Fruit fly (Drosophila melanogaster): Measurements from ENCODE around the gene beg.

The beg gene

DNA sequence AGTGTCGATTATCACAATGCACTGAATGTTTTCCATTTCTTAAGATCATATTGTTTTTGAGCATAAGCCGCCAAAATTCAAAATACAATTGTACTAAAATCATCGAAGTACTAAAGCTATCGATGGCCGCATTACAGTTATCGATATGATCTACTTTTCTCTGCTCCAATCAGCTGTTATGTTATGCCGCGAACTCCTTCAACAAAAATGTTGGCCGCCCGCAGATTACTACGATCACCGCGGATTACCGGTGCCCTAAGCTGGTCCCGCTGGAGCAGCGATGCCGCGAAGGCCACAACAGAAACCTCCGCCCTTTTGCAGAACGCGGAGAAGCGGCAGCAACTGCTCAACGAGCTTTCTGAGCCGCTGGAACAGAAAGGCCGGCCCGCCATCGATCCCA lies at the start of gene beg (continued):
- peak; percentile 78 for TF ChIP-seq sna (GFP tag; IDR thresholded peaks at IDR 0.05; ENCODE audit: partially characterized antibody)
- no peak for TF ChIP-seq CG6854 (GFP tag; optimal IDR thresholded peaks at IDR 0.05)
- peak; percentile 36 for TF ChIP-seq MESR4 (GFP tag; optimal IDR thresholded peaks at IDR 0.05)
- peak; percentile 49; the same call in 2 of the 3 replicates for TF ChIP-seq vnd (GFP tag; IDR thresholded peaks at IDR 0.05; ENCODE audit: partially characterized antibody)
- no peak for TF ChIP-seq dmrt99B (tag; optimal IDR thresholded peaks at IDR 0.05)
- TF ChIP-seq Ada2b (GFP tag; IDR thresholded peaks at IDR 0.05): no peak
- no peak for TF ChIP-seq knrl (GFP tag; IDR thresholded peaks at IDR 0.05; ENCODE audit: partially characterized antibody)
- peak; percentile 83; the same call in 2 of the 3 replicates for TF ChIP-seq zen2 (GFP tag; IDR thresholded peaks at IDR 0.05; ENCODE audit: partially characterized antibody)
- peak; percentile 65 for TF ChIP-seq Doc3 (GFP tag; IDR thresholded peaks at IDR 0.05; ENCODE audit: partially characterized antibody)
- peak; percentile 64 for TF ChIP-seq Bgb (GFP tag; IDR thresholded peaks at IDR 0.05; ENCODE audit: partially characterized antibody)
- TF ChIP-seq bbx (GFP tag; IDR thresholded peaks at IDR 0.05; ENCODE audit: partially characterized antibody): peak; percentile 79
- TF ChIP-seq BtbVII (GFP tag; optimal IDR thresholded peaks at IDR 0.05): no peak
- no peak for TF ChIP-seq emc (GFP tag; optimal IDR thresholded peaks at IDR 0.05)
- peak; percentile 37; the same call in 1 of the 2 replicates for TF ChIP-seq CG2129 (GFP tag; IDR thresholded peaks at IDR 0.05; ENCODE audit: partially characterized antibody)
- TF ChIP-seq Dp (GFP tag; optimal IDR thresholded peaks at IDR 0.05): peak; percentile 90
- TF ChIP-seq peb (GFP tag; IDR thresholded peaks at IDR 0.05): no peak
- TF ChIP-seq lbe (GFP tag; optimal IDR thresholded peaks at IDR 0.05): no peak
- TF ChIP-seq pnt (GFP tag; optimal IDR thresholded peaks at IDR 0.05): no peak
- no peak for TF ChIP-seq danr (GFP tag; IDR thresholded peaks at IDR 0.05)
- TF ChIP-seq CG2712 (tag; optimal IDR thresholded peaks at IDR 0.05): no peak
- TF ChIP-seq CG14860 (GFP tag; IDR thresholded peaks at IDR 0.05; ENCODE audit: partially characterized antibody): peak; percentile 52; the same call in 2 of the 3 replicates
- peak; percentile 71 for TF ChIP-seq ato (GFP tag; IDR thresholded peaks at IDR 0.05; ENCODE audit: partially characterized antibody)

DNA sequence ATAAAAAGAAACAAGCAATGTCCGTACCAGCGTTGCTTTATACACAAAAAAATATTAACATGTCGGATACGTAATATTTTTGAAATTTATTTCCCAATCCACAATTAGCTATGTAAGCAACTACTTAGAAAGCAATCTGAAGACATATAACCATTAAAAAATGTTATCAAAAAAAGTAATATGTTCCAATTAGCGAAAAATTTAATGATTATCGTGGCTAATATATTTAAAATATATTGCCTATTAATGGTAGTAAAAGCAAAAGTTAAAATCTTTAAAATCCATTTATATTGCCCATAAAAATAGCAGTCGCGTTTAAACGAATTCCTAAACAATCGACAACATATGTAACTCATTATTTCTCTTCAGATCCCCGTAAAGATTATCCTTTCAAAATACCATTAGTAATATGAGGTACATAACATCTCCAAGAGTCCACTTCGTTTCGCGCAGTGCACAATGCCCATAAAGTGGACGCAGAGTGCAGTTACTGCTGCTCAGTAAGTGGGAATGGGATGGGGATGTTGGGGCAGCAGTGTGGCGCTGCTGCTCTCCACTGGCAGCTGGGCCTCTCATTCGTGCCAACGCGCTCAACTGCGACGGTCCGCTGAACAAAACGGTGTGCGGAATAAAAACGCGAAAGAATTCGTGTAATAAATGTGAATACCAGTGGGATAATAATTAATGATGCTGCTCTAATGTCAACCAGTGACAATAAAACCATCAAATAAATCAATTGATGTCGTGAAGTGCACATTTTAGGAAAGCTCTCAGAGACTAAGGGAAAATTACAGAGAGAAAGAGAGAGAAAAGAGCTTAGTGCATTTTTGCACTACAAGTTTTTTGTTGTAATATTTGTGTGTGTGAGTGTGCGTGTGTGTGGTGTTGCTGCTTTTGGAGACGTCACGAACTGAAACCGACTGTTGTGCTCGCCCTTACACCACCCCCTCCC lies 49.1 kb upstream of the beg start:
- peak; percentile 47 for TF ChIP-seq CG10979 (tag; optimal IDR thresholded peaks at IDR 0.05)
- no peak for TF ChIP-seq CG1832 (GFP tag; optimal IDR thresholded peaks at IDR 0.05)
- no peak for TF ChIP-seq CG14965 (GFP tag; optimal IDR thresholded peaks at IDR 0.05; ENCODE audit: borderline replicate concordance)
- TF ChIP-seq Oli (tag; optimal IDR thresholded peaks at IDR 0.05): peak; percentile 75
- TF ChIP-seq bowl (GFP tag; IDR thresholded peaks at IDR 0.05): peak; percentile 14; the same call in 1 of the 2 replicates
- TF ChIP-seq grn (GFP tag; optimal IDR thresholded peaks at IDR 0.05): no peak
- no peak for TF ChIP-seq CG15479 (GFP tag; optimal IDR thresholded peaks at IDR 0.05)
- TF ChIP-seq phol (tag; optimal IDR thresholded peaks at IDR 0.05): peak; percentile 66
- TF ChIP-seq CG11560 (tag; IDR thresholded peaks at IDR 0.05): no peak
- TF ChIP-seq zfh2 (GFP tag; optimal IDR thresholded peaks at IDR 0.05): peak; percentile 19
- TF ChIP-seq NK7.1 (GFP tag; optimal IDR thresholded peaks at IDR 0.05): no peak
- no peak for TF ChIP-seq CG30431 (GFP tag; optimal IDR thresholded peaks at IDR 0.05)
- no peak for TF ChIP-seq ftz-f1 (GFP tag; optimal IDR thresholded peaks at IDR 0.05)
- TF ChIP-seq Myb (GFP tag; optimal IDR thresholded peaks at IDR 0.05): no peak
- TF ChIP-seq HmgZ (tag; optimal IDR thresholded peaks at IDR 0.05): peak; percentile 7
- no peak for TF ChIP-seq Opbp (GFP tag; IDR thresholded peaks at IDR 0.05; ENCODE audit: partially characterized antibody)
- TF ChIP-seq tgo (GFP tag; IDR thresholded peaks at IDR 0.05): peak; percentile 20; the same call in 2 of the 3 replicates
- TF ChIP-seq esg (GFP tag; conservative IDR thresholded peaks at IDR 0.05): 0 out of 2 replicates have a peak, but pooled peaks have one; percentile 15
- TF ChIP-seq Camta (GFP tag; optimal IDR thresholded peaks at IDR 0.05): peak; percentile 31
- TF ChIP-seq sug (tag; optimal IDR thresholded peaks at IDR 0.05): peak; percentile 15
- no peak for TF ChIP-seq mld (GFP tag; IDR thresholded peaks at IDR 0.05; ENCODE audit: partially characterized antibody)
- TF ChIP-seq sens (GFP tag): peak; percentile 90
- TF ChIP-seq dpn (GFP tag; optimal IDR thresholded peaks at IDR 0.05): peak in 1 of 2 experiments; percentile 50
- TF ChIP-seq Ptx1 (GFP tag; IDR thresholded peaks at IDR 0.05): peak; percentile 69
- no peak for TF ChIP-seq Lhr (GFP tag; optimal IDR thresholded peaks at IDR 0.05)

All from whole organism, embryonic.